Fruit fly (Drosophila melanogaster) whole organism: ENCODE results near the gene CG14042.

Experiments
- CG8478 ChIP-seq: fragments of >200 bp; optimal IDR thresholded peaks from 2 replicates; lab custom pipeline; 2018; ENCODE audit warnings: inconsistent platforms
- EcR ChIP-seq, 2 experiments: fragments of >200 bp; optimal IDR thresholded peaks; 2 replicates each; lab custom pipeline; 2017; ENCODE audit warnings: missing biosample characterization in 2 of 2, missing genetic modification characterization in 2 of 2, missing genetic modification reagents in 2 of 2
- pan ChIP-seq: fragments of >200 bp; optimal IDR thresholded peaks from 2 replicates; lab custom pipeline; 2017
- psq ChIP-seq: fragments of >200 bp; optimal IDR thresholded peaks from 2 replicates; lab custom pipeline; 2017
- usp ChIP-seq: fragments of >200 bp; optimal IDR thresholded peaks from 2 replicates; lab custom pipeline; 2017; ENCODE audit warnings: missing biosample characterization, missing genetic modification characterization, mixed read lengths

dm6 chr2L:4997401-4998259, 39.9 kb upstream of the CG14042 start:
- TF ChIP-seq usp (GFP tag; lab: Kevin White, UChicago) = no peak
- TF ChIP-seq CG8478 (lab: Kevin White, UChicago) = peak; percentile 64
- TF ChIP-seq psq (lab: Kevin White, UChicago) = no peak
- TF ChIP-seq pan = no peak
- peak in 1 of 2 experiments; percentile 67 for TF ChIP-seq EcR (GFP tag; optimal IDR thresholded peaks at IDR 0.05; lab: Kevin White, UChicago)
